Worm (Caenorhabditis elegans) whole organism, L1 larva: ENCODE data around the gene bath-44.

ENCODE experiments used
- lin-13 ChIP-seq: fragments of 150-350 bp; optimal IDR thresholded peaks from 2 replicates; lab custom pipeline; 2014; ENCODE audit warnings: missing biosample characterization, missing genetic modification reagents, missing genetic modification characterization
- nhr-237 ChIP-seq: fragments of 150-350 bp; optimal IDR thresholded peaks from 2 replicates; lab custom pipeline; 2014; ENCODE audit warnings: missing biosample characterization, missing genetic modification characterization
- nhr-76 ChIP-seq: sonication (generic microtip); optimal IDR thresholded peaks from 2 replicates; lab custom pipeline; 2017; ENCODE audit warnings: missing biosample characterization, missing genetic modification characterization
- pqm-1 ChIP-seq: sonication (generic microtip); optimal IDR thresholded peaks from 3 replicates; lab custom pipeline; 2017; ENCODE audit warnings: missing biosample characterization, missing genetic modification characterization

DNA sequence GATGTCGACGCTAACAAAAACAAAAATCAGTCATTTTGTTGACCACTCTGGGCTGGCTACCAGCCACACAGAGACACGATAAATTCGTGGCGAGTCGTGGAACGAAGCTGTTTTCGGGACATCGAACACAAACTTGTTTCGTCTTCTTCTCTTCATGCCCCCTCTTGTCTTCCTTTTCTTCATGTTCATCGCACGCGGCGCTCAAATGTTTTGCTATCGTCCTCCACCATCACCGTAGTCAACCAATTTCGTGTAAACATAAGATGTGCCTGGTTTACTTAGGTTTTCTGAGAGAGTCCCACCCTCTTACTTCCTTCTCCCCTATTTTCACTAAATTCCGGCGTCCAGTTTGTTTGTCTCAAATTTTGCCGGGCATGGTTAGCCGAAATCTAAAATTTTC lies 4.4 kb upstream of the bath-44 start:
- TF ChIP-seq nhr-76 (no peak), nhr-237 (tag; lab: Kevin White, UChicago) (no peak), pqm-1 (tag; lab: Kevin White, UChicago) (no peak), lin-13 (GFP tag; lab: Kevin White, UChicago) (no peak)
